Fruit fly (Drosophila melanogaster) whole organism, embryonic: ENCODE measurements around the gene ab.

Experiments
- Awh ChIP-seq: fragments of 200-800 bp; sonication (Bioruptor generic); IDR thresholded peaks from 2 replicates; pipeline ENCODE4, ENCODE4 v1.3.6; 2022; ENCODE audit warnings: missing biosample characterization, missing genetic modification characterization
- CG10462 ChIP-seq: fragments of 200-800 bp; sonication (Bioruptor generic); optimal IDR thresholded peaks from 2 replicates; lab custom pipeline; 2016; ENCODE audit warnings: missing biosample characterization, missing genetic modification characterization
- CG11723 ChIP-seq: fragments of 200-800 bp; sonication (Bioruptor generic); optimal IDR thresholded peaks from 2 replicates; lab custom pipeline; 2017; ENCODE audit warnings: missing biosample characterization, mild to moderate bottlenecking, missing genetic modification characterization
- CG12769 ChIP-seq: fragments of 200-800 bp; sonication (Bioruptor generic); optimal IDR thresholded peaks from 2 replicates; lab custom pipeline; 2019; ENCODE audit warnings: missing biosample characterization, mild to moderate bottlenecking, missing genetic modification characterization, moderate library complexity
- CG12942 ChIP-seq: fragments of 200-800 bp; sonication (Bioruptor generic); optimal IDR thresholded peaks from 3 replicates; lab custom pipeline; 2016; ENCODE audit warnings: missing biosample characterization, missing genetic modification characterization
- CG13123 ChIP-seq: fragments of 200-800 bp; sonication (Bioruptor generic); optimal IDR thresholded peaks from 2 replicates; lab custom pipeline; 2016; ENCODE audit warnings: missing biosample characterization, missing genetic modification characterization
- CG15269 ChIP-seq: fragments of 200-800 bp; sonication (Bioruptor generic); optimal IDR thresholded peaks from 2 replicates; lab custom pipeline; 2018; ENCODE audit warnings: missing biosample characterization, mild to moderate bottlenecking, missing genetic modification characterization, moderate library complexity
- CG15696 ChIP-seq: fragments of 200-800 bp; sonication (Bioruptor generic); optimal IDR thresholded peaks from 2 replicates; lab custom pipeline; 2019; ENCODE audit warnings: missing biosample characterization, mild to moderate bottlenecking, missing genetic modification characterization, moderate library complexity
- CG17385 ChIP-seq: fragments of 200-800 bp; sonication (Bioruptor generic); optimal IDR thresholded peaks from 3 replicates; lab custom pipeline; 2018; ENCODE audit warnings: missing biosample characterization, mild to moderate bottlenecking, missing genetic modification characterization
- CG18262 ChIP-seq: fragments of 200-800 bp; optimal IDR thresholded peaks from 3 replicates; lab custom pipeline; 2019; ENCODE audit warnings: missing biosample characterization, mild to moderate bottlenecking, missing genetic modification characterization, moderate library complexity
- CG2129 ChIP-seq: fragments of 200-800 bp; sonication (Bioruptor generic); IDR thresholded peaks from 2 replicates; pipeline ENCODE4 v1.3.6; 2022; ENCODE audit warnings: missing biosample characterization, missing genetic modification characterization; ENCODE audit not compliant: partially characterized antibody
- CG30431 ChIP-seq: fragments of 200-800 bp; sonication (Bioruptor generic); optimal IDR thresholded peaks from 2 replicates; lab custom pipeline; 2017; ENCODE audit warnings: missing biosample characterization, missing genetic modification characterization
- CG31441 ChIP-seq: fragments of 200-800 bp; sonication (Bioruptor generic); IDR thresholded peaks from 2 replicates; pipeline ENCODE4 v1.3.6; 2022; ENCODE audit warnings: missing biosample characterization, missing genetic modification characterization
- CG3163 ChIP-seq: fragments of 200-800 bp; sonication (Bioruptor generic); optimal IDR thresholded peaks from 3 replicates; lab custom pipeline; 2016; ENCODE audit warnings: missing biosample characterization, missing genetic modification characterization
- CG33557 ChIP-seq: fragments of 200-800 bp; sonication (Bioruptor generic); optimal IDR thresholded peaks from 2 replicates; lab custom pipeline; 2019; ENCODE audit warnings: missing biosample characterization, mild to moderate bottlenecking, missing genetic modification characterization, moderate library complexity
- CG4282 ChIP-seq: fragments of 200-800 bp; sonication (Bioruptor generic); optimal IDR thresholded peaks from 2 replicates; lab custom pipeline; 2016; ENCODE audit warnings: missing biosample characterization, missing genetic modification characterization
- CG4707 ChIP-seq: fragments of 200-800 bp; sonication (Bioruptor generic); optimal IDR thresholded peaks from 2 replicates; lab custom pipeline; 2018; ENCODE audit warnings: missing biosample characterization, mild to moderate bottlenecking, missing genetic modification characterization, moderate library complexity
- CG5180 ChIP-seq: fragments of 200-800 bp; sonication (Bioruptor generic); optimal IDR thresholded peaks from 3 replicates; lab custom pipeline; 2017; ENCODE audit warnings: missing biosample characterization, missing genetic modification characterization, mild to moderate bottlenecking, moderate library complexity, missing genetic modification reagents
- CG6254 ChIP-seq: fragments of 200-800 bp; sonication (Bioruptor generic); optimal IDR thresholded peaks from 3 replicates; lab custom pipeline; 2017; ENCODE audit warnings: mild to moderate bottlenecking, missing biosample characterization, missing genetic modification reagents, missing genetic modification characterization
- CG6654 ChIP-seq: fragments of 200-800 bp; sonication (Bioruptor generic); optimal IDR thresholded peaks from 2 replicates; lab custom pipeline; 2017; ENCODE audit warnings: missing biosample characterization, mild to moderate bottlenecking, missing genetic modification characterization
- CG6689 ChIP-seq: fragments of 200-800 bp; sonication (Bioruptor generic); IDR thresholded peaks from 2 replicates; pipeline ENCODE4 v1.3.6; 2022; ENCODE audit warnings: missing biosample characterization, missing genetic modification characterization
- CG7372 ChIP-seq: fragments of 200-800 bp; sonication (Bioruptor generic); IDR thresholded peaks from 2 replicates; pipeline ENCODE4 v1.3.6; 2022; ENCODE audit warnings: missing biosample characterization, missing genetic modification characterization
- CG7556 ChIP-seq: fragments of 200-800 bp; sonication (Bioruptor generic); optimal IDR thresholded peaks from 2 replicates; lab custom pipeline; 2017; ENCODE audit warnings: missing biosample characterization, mild to moderate bottlenecking, missing genetic modification characterization
- CG8359 ChIP-seq: fragments of 200-800 bp; sonication (Bioruptor generic); optimal IDR thresholded peaks from 2 replicates; lab custom pipeline; 2017; ENCODE audit warnings: missing biosample characterization, mild to moderate bottlenecking, missing genetic modification characterization, borderline replicate concordance
- CG9727 ChIP-seq: fragments of 200-800 bp; sonication (Bioruptor generic); optimal IDR thresholded peaks from 3 replicates; lab custom pipeline; 2017; ENCODE audit warnings: missing biosample characterization, mild to moderate bottlenecking, missing genetic modification characterization
- CTCF ChIP-seq: fragments of 200-800 bp; sonication (Bioruptor generic); optimal IDR thresholded peaks from 2 replicates; lab custom pipeline; 2017; ENCODE audit warnings: missing biosample characterization, mild to moderate bottlenecking, missing genetic modification characterization, moderate library complexity
- CrebB ChIP-seq: fragments of 200-800 bp; sonication (Bioruptor generic); optimal IDR thresholded peaks from 3 replicates; lab custom pipeline; 2018; ENCODE audit warnings: missing biosample characterization, mild to moderate bottlenecking, missing genetic modification characterization
- Dbx ChIP-seq: fragments of 200-800 bp; sonication (Bioruptor generic); IDR thresholded peaks from 3 replicates; pipeline ENCODE4 v1.3.6; 2022; ENCODE audit warnings: missing biosample characterization, missing genetic modification characterization
- Drgx ChIP-seq: fragments of 200-800 bp; sonication (Bioruptor generic); IDR thresholded peaks from 2 replicates; pipeline ENCODE4 v1.3.6; 2022; ENCODE audit warnings: missing biosample characterization, missing genetic modification characterization
- E2f1 ChIP-seq: fragments of 200-800 bp; sonication (Bioruptor generic); IDR thresholded peaks from 2 replicates; pipeline ENCODE4 v1.3.6; 2022; ENCODE audit warnings: missing biosample characterization, missing genetic modification characterization
- Jarid2 ChIP-seq: fragments of 200-800 bp; sonication (Bioruptor generic); optimal IDR thresholded peaks from 3 replicates; lab custom pipeline; 2017; ENCODE audit warnings: mild to moderate bottlenecking, missing biosample characterization, missing genetic modification reagents, missing genetic modification characterization
- Meics ChIP-seq: fragments of 200-800 bp; sonication (Bioruptor generic); optimal IDR thresholded peaks from 2 replicates; lab custom pipeline; 2017; ENCODE audit warnings: missing biosample characterization, mild to moderate bottlenecking, missing genetic modification characterization
- Pdp1 ChIP-seq, 2 experiments: fragments of 200-800 bp; sonication (Bioruptor generic); optimal IDR thresholded peaks; 3 replicates each; lab custom pipeline; 2016; ENCODE audit warnings: missing biosample characterization in 2 of 2, missing genetic modification characterization in 2 of 2, mild to moderate bottlenecking in 1 of 2, moderate library complexity in 1 of 2
- Sox100B ChIP-seq: fragments of 200-800 bp; sonication (Bioruptor generic); optimal IDR thresholded peaks from 3 replicates; lab custom pipeline; 2018; ENCODE audit warnings: missing biosample characterization, mild to moderate bottlenecking, missing genetic modification characterization
- Sry-β ChIP-seq: fragments of 200-800 bp; sonication (Bioruptor generic); optimal IDR thresholded peaks from 2 replicates; lab custom pipeline; 2018; ENCODE audit warnings: missing biosample characterization, mild to moderate bottlenecking, missing genetic modification characterization, moderate library complexity
- Taf1 ChIP-seq: fragments of 200-800 bp; sonication (Bioruptor generic); IDR thresholded peaks from 2 replicates; pipeline ENCODE4 v1.3.6; 2022; ENCODE audit warnings: missing biosample characterization, missing genetic modification characterization
- Usf ChIP-seq: fragments of 200-800 bp; sonication (Bioruptor generic); optimal IDR thresholded peaks from 2 replicates; lab custom pipeline; 2017; ENCODE audit warnings: missing genotype, missing biosample characterization, missing genetic modification characterization
- ara ChIP-seq: fragments of 200-800 bp; sonication (Bioruptor generic); IDR thresholded peaks from 2 replicates; pipeline ENCODE4 v1.3.6; 2022; ENCODE audit warnings: missing biosample characterization, missing genetic modification characterization
- cato ChIP-seq: fragments of 200-800 bp; sonication (Bioruptor generic); optimal IDR thresholded peaks from 2 replicates; lab custom pipeline; 2016; ENCODE audit warnings: missing biosample characterization, missing genetic modification characterization, borderline replicate concordance
- ci ChIP-seq: fragments of 200-800 bp; sonication (Bioruptor generic); IDR thresholded peaks from 3 replicates; pipeline ENCODE4 v1.3.6; 2022; ENCODE audit warnings: missing biosample characterization, missing genetic modification characterization
- dm ChIP-seq: fragments of 200-800 bp; sonication (Bioruptor generic); optimal IDR thresholded peaks from 3 replicates; lab custom pipeline; 2016; ENCODE audit warnings: missing biosample characterization, missing genetic modification characterization
- ewg ChIP-seq: fragments of 200-800 bp; sonication (Bioruptor generic); optimal IDR thresholded peaks from 3 replicates; lab custom pipeline; 2017; ENCODE audit warnings: mild to moderate bottlenecking, missing biosample characterization, missing genetic modification reagents, missing genetic modification characterization
- fu2 ChIP-seq: fragments of 200-800 bp; sonication (Bioruptor generic); optimal IDR thresholded peaks from 2 replicates; lab custom pipeline; 2016; ENCODE audit warnings: missing biosample characterization, missing genetic modification characterization
- gcm2 ChIP-seq: fragments of 200-800 bp; sonication (Bioruptor generic); optimal IDR thresholded peaks from 2 replicates; lab custom pipeline; 2016; ENCODE audit warnings: missing biosample characterization, missing genetic modification characterization
- gsb-n ChIP-seq: fragments of 200-800 bp; sonication (Bioruptor generic); optimal IDR thresholded peaks from 3 replicates; lab custom pipeline; 2018; ENCODE audit warnings: missing biosample characterization, mild to moderate bottlenecking, missing genetic modification characterization
- lola ChIP-seq, 3 experiments: fragments of >200 bp in 2 of 3; fragments of 200-800 bp in 1 of 3; sonication (Bioruptor generic) in 1 of 3; optimal IDR thresholded peaks; 2 replicates each; lab custom pipeline; 2017 to 2019; ENCODE audit warnings: missing biosample characterization in 3 of 3, missing genetic modification characterization in 3 of 3, mild to moderate bottlenecking in 1 of 3, moderate library complexity in 1 of 3
- p53 ChIP-seq: fragments of 200-800 bp; sonication (Bioruptor generic); optimal IDR thresholded peaks from 2 replicates; lab custom pipeline; 2016; ENCODE audit warnings: missing biosample characterization, missing genetic modification characterization
- sisA ChIP-seq: fragments of 200-800 bp; sonication (Bioruptor generic); IDR thresholded peaks from 2 replicates; pipeline ENCODE4 v1.3.6; 2022; ENCODE audit warnings: missing biosample characterization, missing genetic modification characterization
- sna ChIP-seq: fragments of 200-800 bp; sonication (Bioruptor generic); IDR thresholded peaks from 2 replicates; pipeline ENCODE4 v1.3.6; 2022; ENCODE audit warnings: missing biosample characterization, missing genetic modification characterization; ENCODE audit not compliant: partially characterized antibody

Gene ab

dm6 chr2L:11208563-11209344 is 1.7 kb upstream of the ab start (continued):
- TF ChIP-seq CG30431 = no peak
- TF ChIP-seq CG7556 (GFP tag; lab: Kevin White, UChicago) = peak; percentile 71
- TF ChIP-seq CG15696 (tag; lab: Kevin White, UChicago) = no peak
- TF ChIP-seq sna (GFP tag; lab: Robert Waterston, UW) = no peak
- no peak for TF ChIP-seq CTCF (GFP tag; lab: Kevin White, UChicago)
- TF ChIP-seq Sox100B = peak; percentile 63
- TF ChIP-seq ewg = peak; percentile 62
- TF ChIP-seq lola (GFP tag; optimal IDR thresholded peaks at IDR 0.05; lab: Kevin White, UChicago) = peak in 1 of 3 experiments; percentile 87
- TF ChIP-seq CG17385 (GFP tag; lab: Kevin White, UChicago) = peak; percentile 70
- peak; percentile 5 for TF ChIP-seq CG5180
- no peak for TF ChIP-seq Drgx (GFP tag; lab: Robert Waterston, UW)
- peak; percentile 76 for TF ChIP-seq Awh (GFP tag; lab: Robert Waterston, UW)
- TF ChIP-seq CG15269 (tag; lab: Kevin White, UChicago) = peak; percentile 51
- TF ChIP-seq CG4282 (GFP tag; lab: Kevin White, UChicago) = no peak
- TF ChIP-seq Jarid2 = no peak
- TF ChIP-seq CG10462 (GFP tag; lab: Kevin White, UChicago) = peak; percentile 53
- TF ChIP-seq CrebB = peak; percentile 29
- 0 out of 2 replicates have a peak, but pooled peaks have one; percentile 33 for TF ChIP-seq E2f1 (GFP tag; lab: Robert Waterston, UW)
- TF ChIP-seq p53 (GFP tag; lab: Kevin White, UChicago) = no peak
- TF ChIP-seq ara = peak; percentile 67; the same call in 1 of the 2 replicates
- peak; percentile 80 for TF ChIP-seq CG18262 (tag; lab: Kevin White, UChicago)
- TF ChIP-seq CG11723 (GFP tag; lab: Kevin White, UChicago) = no peak
- TF ChIP-seq gsb-n = peak; percentile 89
- no peak for TF ChIP-seq CG2129 (GFP tag; lab: Robert Waterston, UW)
- TF ChIP-seq CG3163 (GFP tag; lab: Kevin White, UChicago) = no peak
- peak; percentile 51 for TF ChIP-seq cato (GFP tag; lab: Kevin White, UChicago)
- TF ChIP-seq CG6254 (GFP tag; lab: Kevin White, UChicago) = peak; percentile 54
- no peak for TF ChIP-seq CG4707
- TF ChIP-seq CG12769 (tag; lab: Kevin White, UChicago) = peak; percentile 43
- TF ChIP-seq CG6654 = no peak
- peak; percentile 39 for TF ChIP-seq CG12942
- TF ChIP-seq Meics = no peak
- peak; percentile 74; the same call in 2 of the 3 replicates for TF ChIP-seq ci (GFP tag; lab: Robert Waterston, UW)
- no peak for TF ChIP-seq Dbx
- peak; percentile 20 for TF ChIP-seq gcm2 (GFP tag; lab: Kevin White, UChicago)
- TF ChIP-seq Usf = no peak
- peak; percentile 28 for TF ChIP-seq CG13123 (GFP tag; lab: Kevin White, UChicago)
- TF ChIP-seq CG6689 (GFP tag; lab: Robert Waterston, UW) = peak; percentile 54
- TF ChIP-seq dm (GFP tag; lab: Kevin White, UChicago) = peak; percentile 10
- TF ChIP-seq CG31441 (GFP tag; lab: Robert Waterston, UW) = peak; percentile 66
- TF ChIP-seq sisA (GFP tag; lab: Robert Waterston, UW) = peak; percentile 73
- peak; percentile 30 for TF ChIP-seq CG8359
- TF ChIP-seq CG33557 (GFP tag; lab: Kevin White, UChicago) = peak; percentile 74
- no peak for TF ChIP-seq fu2 (GFP tag; lab: Kevin White, UChicago)
- no peak for TF ChIP-seq Sry-β (GFP tag; lab: Kevin White, UChicago)
- peak; percentile 39 to 40 for TF ChIP-seq Pdp1 (GFP tag; optimal IDR thresholded peaks at IDR 0.05; lab: Kevin White, UChicago)
- TF ChIP-seq CG7372 (GFP tag; lab: Robert Waterston, UW) = peak; percentile 62; the same call in 1 of the 2 replicates
- peak; percentile 20 for TF ChIP-seq CG9727 (GFP tag; lab: Kevin White, UChicago)
- TF ChIP-seq Taf1 (GFP tag; lab: Robert Waterston, UW) = 0 out of 2 replicates have a peak, but pooled peaks have one; percentile 7
